Fruit fly (Drosophila melanogaster) whole organism, prepupa: ENCODE measurements around the gene Naxd.

Experiments used
- CG10631 ChIP-seq: fragments of 200-800 bp; sonication (Bioruptor generic); optimal IDR thresholded peaks from 2 replicates; lab custom pipeline; 2016; ENCODE audit warnings: missing biosample characterization, missing genetic modification characterization
- CG11294 ChIP-seq: fragments of 200-800 bp; sonication (Bioruptor generic); IDR thresholded peaks from 2 replicates; pipeline ENCODE4 v1.3.6; 2022; ENCODE audit warnings: missing biosample characterization, missing genetic modification characterization
- CG11762 ChIP-seq: fragments of 200-800 bp; sonication (Bioruptor generic); optimal IDR thresholded peaks from 3 replicates; lab custom pipeline; 2016; ENCODE audit warnings: missing biosample characterization, missing genetic modification characterization; ENCODE audit not compliant: insufficient read depth
- CG11902 ChIP-seq: fragments of 200-800 bp; sonication (Bioruptor generic); optimal IDR thresholded peaks from 3 replicates; lab custom pipeline; 2016; ENCODE audit warnings: missing biosample characterization, missing genetic modification characterization
- CG15336 ChIP-seq: fragments of 200-800 bp; sonication (Bioruptor generic); IDR thresholded peaks from 2 replicates; pipeline ENCODE4 v1.3.6; 2022; ENCODE audit warnings: missing biosample characterization, missing genetic modification characterization
- CG1621 ChIP-seq: fragments of 200-800 bp; sonication (Bioruptor generic); optimal IDR thresholded peaks from 3 replicates; lab custom pipeline; 2018; ENCODE audit warnings: missing biosample characterization, mild to moderate bottlenecking, missing genetic modification characterization
- CG3032 ChIP-seq: fragments of 200-800 bp; optimal IDR thresholded peaks from 2 replicates; lab custom pipeline; 2019; ENCODE audit warnings: missing biosample characterization, mild to moderate bottlenecking, missing genetic modification characterization, moderate library complexity
- CG31627 ChIP-seq: fragments of 200-800 bp; sonication (Bioruptor generic); optimal IDR thresholded peaks from 3 replicates; lab custom pipeline; 2016; ENCODE audit warnings: missing biosample characterization, missing genetic modification characterization
- CG32006 ChIP-seq: fragments of 200-800 bp; sonication (Bioruptor generic); optimal IDR thresholded peaks from 3 replicates; lab custom pipeline; 2017; ENCODE audit warnings: missing biosample characterization, mild to moderate bottlenecking, missing genetic modification characterization
- CG34406 ChIP-seq: fragments of 200-800 bp; sonication (Bioruptor generic); optimal IDR thresholded peaks from 3 replicates; lab custom pipeline; 2016; ENCODE audit warnings: missing biosample characterization, missing genetic modification characterization
- CG4318 ChIP-seq: fragments of 200-800 bp; sonication (Bioruptor generic); optimal IDR thresholded peaks from 3 replicates; lab custom pipeline; 2017; ENCODE audit warnings: missing biosample characterization, mild to moderate bottlenecking, missing genetic modification characterization
- CG6163 ChIP-seq: fragments of 200-800 bp; sonication (Bioruptor generic); IDR thresholded peaks from 3 replicates; pipeline ENCODE4 v1.3.6; 2022; ENCODE audit warnings: missing biosample characterization, missing genetic modification characterization
- CG6276 ChIP-seq: fragments of 200-800 bp; sonication (Bioruptor generic); optimal IDR thresholded peaks from 2 replicates; lab custom pipeline; 2017; ENCODE audit warnings: missing biosample characterization, mild to moderate bottlenecking, missing genetic modification characterization
- CG6792 ChIP-seq: fragments of 200-800 bp; sonication (Bioruptor generic); optimal IDR thresholded peaks from 3 replicates; lab custom pipeline; 2016; ENCODE audit warnings: missing biosample characterization, missing genetic modification characterization
- CG7368 ChIP-seq: fragments of 200-800 bp; sonication (Bioruptor generic); optimal IDR thresholded peaks from 3 replicates; lab custom pipeline; 2016; ENCODE audit warnings: missing biosample characterization, missing genetic modification characterization
- CG8119 ChIP-seq: fragments of 200-800 bp; sonication (Bioruptor generic); IDR thresholded peaks from 3 replicates; pipeline ENCODE4 v1.3.6; 2022; ENCODE audit warnings: missing biosample characterization, missing genetic modification characterization
- CG8319 ChIP-seq: fragments of 200-800 bp; sonication (Bioruptor generic); optimal IDR thresholded peaks from 3 replicates; lab custom pipeline; 2016; ENCODE audit warnings: missing biosample characterization, missing genetic modification characterization
- CG8632 ChIP-seq: fragments of 200-800 bp; sonication (Bioruptor generic); optimal IDR thresholded peaks from 3 replicates; lab custom pipeline; 2016; ENCODE audit warnings: missing biosample characterization, missing genetic modification characterization
- CG9139 ChIP-seq: fragments of 200-800 bp; sonication (Bioruptor generic); optimal IDR thresholded peaks from 3 replicates; lab custom pipeline; 2017; ENCODE audit warnings: missing biosample characterization, mild to moderate bottlenecking, missing genetic modification characterization
- Eip93F ChIP-seq: fragments of 200-800 bp; sonication (Bioruptor generic); optimal IDR thresholded peaks from 2 replicates; lab custom pipeline; 2016; ENCODE audit warnings: missing biosample characterization, mild to moderate bottlenecking, missing genetic modification characterization
- Ets21C ChIP-seq: fragments of 200-800 bp; sonication (Bioruptor generic); optimal IDR thresholded peaks from 3 replicates; lab custom pipeline; 2016; ENCODE audit warnings: missing biosample characterization, missing genetic modification characterization
- Gug ChIP-seq: fragments of 200-800 bp; sonication (Bioruptor generic); IDR thresholded peaks from 2 replicates; pipeline ENCODE4 v1.3.6; 2022; ENCODE audit warnings: missing biosample characterization, missing genetic modification characterization
- Hr38 ChIP-seq: sonication (Bioruptor generic); optimal IDR thresholded peaks from 2 replicates; lab custom pipeline; 2016; ENCODE audit warnings: missing biosample characterization, missing genetic modification characterization
- Met ChIP-seq: fragments of 200-800 bp; sonication (Bioruptor generic); optimal IDR thresholded peaks from 3 replicates; lab custom pipeline; 2016; ENCODE audit warnings: missing biosample characterization, missing genetic modification characterization
- Smox ChIP-seq: fragments of 200-800 bp; sonication (Bioruptor generic); optimal IDR thresholded peaks from 3 replicates; lab custom pipeline; 2016; ENCODE audit warnings: missing biosample characterization, missing genetic modification characterization
- Sox14 ChIP-seq: fragments of 200-800 bp; sonication (Bioruptor generic); optimal IDR thresholded peaks from 3 replicates; lab custom pipeline; 2016; ENCODE audit warnings: missing biosample characterization, missing genetic modification characterization
- Sox15 ChIP-seq: fragments of 200-800 bp; sonication (Bioruptor generic); optimal IDR thresholded peaks from 3 replicates; lab custom pipeline; 2016; ENCODE audit warnings: missing biosample characterization, missing genetic modification characterization
- achi ChIP-seq: fragments of 200-800 bp; sonication (Bioruptor generic); optimal IDR thresholded peaks from 3 replicates; lab custom pipeline; 2016; ENCODE audit warnings: missing biosample characterization, missing genetic modification characterization
- acj6 ChIP-seq: fragments of 200-800 bp; sonication (Bioruptor generic); optimal IDR thresholded peaks from 3 replicates; lab custom pipeline; 2016; ENCODE audit warnings: missing biosample characterization, missing genetic modification characterization
- cyc ChIP-seq: fragments of 200-800 bp; sonication (Bioruptor generic); optimal IDR thresholded peaks from 3 replicates; lab custom pipeline; 2016; ENCODE audit warnings: missing biosample characterization, missing genetic modification characterization
- dac ChIP-seq: fragments of 200-800 bp; sonication (Bioruptor generic); optimal IDR thresholded peaks from 2 replicates; lab custom pipeline; 2017; ENCODE audit warnings: missing biosample characterization, mild to moderate bottlenecking, missing genetic modification characterization
- eg ChIP-seq: fragments of 200-800 bp; sonication (Bioruptor generic); IDR thresholded peaks from 3 replicates; pipeline ENCODE4 v1.3.6; 2022; ENCODE audit warnings: missing biosample characterization, missing genetic modification characterization
- esn ChIP-seq: fragments of 200-800 bp; sonication (Bioruptor generic); optimal IDR thresholded peaks from 2 replicates; lab custom pipeline; 2016; ENCODE audit warnings: missing biosample characterization, mild to moderate bottlenecking, missing genetic modification characterization, moderate library complexity
- fd59A ChIP-seq: fragments of 200-800 bp; sonication (Bioruptor generic); optimal IDR thresholded peaks from 2 replicates; lab custom pipeline; 2017; ENCODE audit warnings: missing biosample characterization, mild to moderate bottlenecking, missing genetic modification characterization, missing genetic modification reagents
- fd85E ChIP-seq: fragments of 200-800 bp; sonication (Bioruptor generic); optimal IDR thresholded peaks from 3 replicates; lab custom pipeline; 2016; ENCODE audit warnings: missing biosample characterization, missing genetic modification characterization
- fkh ChIP-seq: fragments of 200-800 bp; sonication (Bioruptor generic); optimal IDR thresholded peaks from 3 replicates; lab custom pipeline; 2017; ENCODE audit warnings: missing biosample characterization, mild to moderate bottlenecking, missing genetic modification characterization, moderate library complexity
- lz ChIP-seq: fragments of 200-800 bp; sonication (Bioruptor generic); optimal IDR thresholded peaks from 3 replicates; lab custom pipeline; 2016; ENCODE audit warnings: missing biosample characterization, missing genetic modification characterization
- net ChIP-seq: fragments of 200-800 bp; sonication (Bioruptor generic); optimal IDR thresholded peaks from 3 replicates; lab custom pipeline; 2016; ENCODE audit warnings: missing biosample characterization, missing genetic modification characterization
- salr ChIP-seq, 2 experiments: fragments of 200-800 bp; sonication (Bioruptor generic); optimal IDR thresholded peaks; 3 replicates each; lab custom pipeline; 2016 to 2018; ENCODE audit warnings: missing biosample characterization in 2 of 2, missing genetic modification characterization in 2 of 2, mild to moderate bottlenecking in 1 of 2
- spab ChIP-seq: fragments of 200-800 bp; sonication (Bioruptor generic); optimal IDR thresholded peaks from 2 replicates; lab custom pipeline; 2017; ENCODE audit warnings: missing biosample characterization, mild to moderate bottlenecking, missing genetic modification characterization, missing genetic modification reagents
- ss ChIP-seq, 2 experiments: fragments of 200-800 bp; sonication (Bioruptor generic); optimal IDR thresholded peaks; 2 replicates in 1 of 2; 3 replicates in 1 of 2; lab custom pipeline; 2017 to 2018; ENCODE audit warnings: mild to moderate bottlenecking in 2 of 2, missing biosample characterization in 2 of 2, missing genetic modification characterization in 2 of 2, moderate library complexity in 1 of 2
- svp ChIP-seq: fragments of 200-800 bp; sonication (Bioruptor generic); peaks from one replicate; lab custom pipeline; 2016; ENCODE audit warnings: missing biosample characterization, missing genetic modification characterization
- vri ChIP-seq: fragments of 200-800 bp; sonication (Bioruptor generic); optimal IDR thresholded peaks from 3 replicates; lab custom pipeline; 2016; ENCODE audit warnings: missing biosample characterization, mild to moderate bottlenecking, missing genetic modification characterization

Gene Naxd

dm6 chr3L:19091423-19092124 lies 5.9 kb downstream of the Naxd start (continued):
- TF ChIP-seq CG6792 (GFP tag; lab: Kevin White, UChicago): no peak
- TF ChIP-seq Sox14: no peak
- no peak for TF ChIP-seq CG1621 (tag; lab: Kevin White, UChicago)
- no peak for TF ChIP-seq CG8319
- TF ChIP-seq acj6 (GFP tag; lab: Kevin White, UChicago): no peak
- TF ChIP-seq fd85E (GFP tag; lab: Kevin White, UChicago): no peak
- TF ChIP-seq spab: no peak
- TF ChIP-seq Hr38 (GFP tag; lab: Kevin White, UChicago): no peak
- TF ChIP-seq Sox15 (GFP tag; lab: Kevin White, UChicago): no peak
- no peak for TF ChIP-seq net (GFP tag; lab: Kevin White, UChicago)
- TF ChIP-seq CG9139 (GFP tag; lab: Kevin White, UChicago): peak; percentile 34
- TF ChIP-seq achi (GFP tag; lab: Kevin White, UChicago): peak; percentile 11
- TF ChIP-seq CG11294 (GFP tag; lab: Robert Waterston, UW): no peak
- no peak for TF ChIP-seq vri (GFP tag; lab: Kevin White, UChicago)
- no peak for TF ChIP-seq CG32006
- peak; percentile 27 to 70 for TF ChIP-seq ss (GFP tag; optimal IDR thresholded peaks at IDR 0.05; lab: Kevin White, UChicago)
- 0 out of 3 replicates have a peak, but pooled peaks have one; percentile 19 for TF ChIP-seq CG6163
- TF ChIP-seq CG15336 (GFP tag; lab: Robert Waterston, UW): no peak
- peak; percentile 6 for TF ChIP-seq CG34406 (GFP tag; lab: Kevin White, UChicago)
- TF ChIP-seq eg: no peak; the same call in 2 of the 3 replicates
- TF ChIP-seq fkh: peak; percentile 55
- TF ChIP-seq, all 60 proteins: peak for 18

dm6 chr3L:19089120-19089519 lies 8.4 kb downstream of the Naxd start:
- TF ChIP-seq svp (GFP tag; lab: Kevin White, UChicago) (no peak), Gug (GFP tag; lab: Robert Waterston, UW) (no peak)

- no peak for TF ChIP-seq CG6276
- TF ChIP-seq CG32006: peak; percentile 52
- peak; percentile 19 for TF ChIP-seq cyc
- TF ChIP-seq CG6163: no peak
- no peak for TF ChIP-seq Sox14
- no peak for TF ChIP-seq CG9139 (GFP tag; lab: Kevin White, UChicago)
- TF ChIP-seq CG1621 (tag; lab: Kevin White, UChicago): no peak
- TF ChIP-seq net (GFP tag; lab: Kevin White, UChicago): no peak
- TF ChIP-seq CG11762 (GFP tag; lab: Kevin White, UChicago): no peak
- no peak for TF ChIP-seq CG11902 (GFP tag; lab: Kevin White, UChicago)
- TF ChIP-seq CG11294 (GFP tag; lab: Robert Waterston, UW): no peak; the same call in 1 of the 2 replicates
- TF ChIP-seq Hr38 (GFP tag; lab: Kevin White, UChicago): no peak
- TF ChIP-seq fkh: no peak
- no peak for TF ChIP-seq fd59A (GFP tag; lab: Kevin White, UChicago)
- TF ChIP-seq CG3032 (tag; lab: Kevin White, UChicago): peak; percentile 34
- TF ChIP-seq salr (GFP tag; optimal IDR thresholded peaks at IDR 0.05; lab: Kevin White, UChicago): peak in 1 of 2 experiments; percentile 16
- TF ChIP-seq CG7368: peak; percentile 17
- peak; percentile 28 for TF ChIP-seq esn (GFP tag; lab: Kevin White, UChicago)
- TF ChIP-seq svp (GFP tag; lab: Kevin White, UChicago): peak; percentile 40
- TF ChIP-seq CG6792 (GFP tag; lab: Kevin White, UChicago): peak; percentile 23
- no peak for TF ChIP-seq CG8119 (GFP tag; lab: Robert Waterston, UW)
- TF ChIP-seq Eip93F (GFP tag; lab: Kevin White, UChicago): no peak
- no peak for TF ChIP-seq vri (GFP tag; lab: Kevin White, UChicago)
- TF ChIP-seq lz (GFP tag; lab: Kevin White, UChicago): no peak
- TF ChIP-seq Smox (GFP tag; lab: Kevin White, UChicago): no peak
- TF ChIP-seq Ets21C (GFP tag; lab: Kevin White, UChicago): no peak
- TF ChIP-seq Met (GFP tag; lab: Kevin White, UChicago): no peak
- peak; percentile 49 for TF ChIP-seq CG8632
- peak; percentile 37; the same call in 1 of the 3 replicates for TF ChIP-seq eg
- peak; percentile 33 for TF ChIP-seq CG10631 (GFP tag; lab: Kevin White, UChicago)
- TF ChIP-seq dac (GFP tag; lab: Kevin White, UChicago): no peak
- TF ChIP-seq ss (GFP tag; optimal IDR thresholded peaks at IDR 0.05; lab: Kevin White, UChicago): peak in 1 of 2 experiments; percentile 9
- TF ChIP-seq CG4318 (GFP tag; lab: Kevin White, UChicago): no peak
- peak; percentile 0 for TF ChIP-seq CG31627 (GFP tag; lab: Kevin White, UChicago)
Observed at dm6 chr3L:19087369-19088275, 9.9 kb downstream of the Naxd start.
